Worm (Caenorhabditis elegans): Measurements from ENCODE around the gene cpi-1.

The cpi-1 gene

ce11 chrIV:6112291-6112690 lies 18.8 kb upstream of the cpi-1 start, which contains the start of gene M03D4.3:
TSS of gene M03D4.3 (minus strand) at chrIV:6112391.
- TF ChIP-seq unc-39 (tag; optimal IDR thresholded peaks at IDR 0.05) = no peak

- TF ChIP-seq elt-3 (tag; optimal IDR thresholded peaks at IDR 0.05) (no peak), zip-8 (tag; optimal IDR thresholded peaks at IDR 0.05) (no peak), nhr-28 (tag; optimal IDR thresholded peaks at IDR 0.05) (no peak), nhr-237 (tag; optimal IDR thresholded peaks at IDR 0.05) (no peak), nhr-76 (tag; optimal IDR thresholded peaks at IDR 0.05) (no peak), elt-1 (tag; optimal IDR thresholded peaks at IDR 0.05; ENCODE audit: borderline replicate concordance, insufficient read depth) (no peak), lin-32 (GFP tag; optimal IDR thresholded peaks at IDR 0.05) (no peak)
Observed at ce11 chrIV:6108665-6109064, 15.2 kb upstream of the cpi-1 start.

ce11 chrIV:6104446-6104845 lies 11.0 kb upstream of the cpi-1 start:
- TF ChIP-seq bed-3 (GFP tag; optimal IDR thresholded peaks at IDR 0.05) = no peak
- no peak for TF ChIP-seq unc-120 (tag; optimal IDR thresholded peaks at IDR 0.05; ENCODE audit: poor library complexity, severe bottlenecking)
- TF ChIP-seq nhr-12 (tag; optimal IDR thresholded peaks at IDR 0.05) = no peak
- no peak for TF ChIP-seq sem-2 (GFP tag; optimal IDR thresholded peaks at IDR 0.05)
- TF ChIP-seq unc-62 (GFP tag; optimal IDR thresholded peaks at IDR 0.05) = no peak
- TF ChIP-seq M03D4.4 (tag; optimal IDR thresholded peaks at IDR 0.05) = no peak

- TF ChIP-seq elt-1 (tag; optimal IDR thresholded peaks at IDR 0.05; ENCODE audit: borderline replicate concordance, insufficient read depth) (no peak), mab-5 (tag; optimal IDR thresholded peaks at IDR 0.05) (no peak), pha-4 (tag; optimal IDR thresholded peaks at IDR 0.05) (no peak), ceh-39 (tag; optimal IDR thresholded peaks at IDR 0.05) (no peak), tbx-8 (GFP tag; optimal IDR thresholded peaks at IDR 0.05) (no peak), sem-2 (GFP tag; optimal IDR thresholded peaks at IDR 0.05) (no peak)
Observed at ce11 chrIV:6099770-6100169, 6.3 kb upstream of the cpi-1 start.

ce11 chrIV:6097040-6097928 lies 3.8 kb upstream of the cpi-1 start:
- TF ChIP-seq hlh-1 (tag; optimal IDR thresholded peaks at IDR 0.05) = peak; percentile 57
- TF ChIP-seq tbx-8 (GFP tag; optimal IDR thresholded peaks at IDR 0.05) = peak; percentile 69
- TF ChIP-seq ceh-43 (GFP tag; optimal IDR thresholded peaks at IDR 0.05) = no peak
- TF ChIP-seq blmp-1 (tag; optimal IDR thresholded peaks at IDR 0.05) = peak; percentile 37
- TF ChIP-seq nhr-237 (tag; optimal IDR thresholded peaks at IDR 0.05) = peak; percentile 19
- no peak for TF ChIP-seq flh-1 (GFP tag; optimal IDR thresholded peaks at IDR 0.05)
- no peak for TF ChIP-seq ceh-83 (GFP tag; optimal IDR thresholded peaks at IDR 0.05)
- TF ChIP-seq mep-1 (tag; optimal IDR thresholded peaks at IDR 0.05) = peak; percentile 56
- no peak for TF ChIP-seq elt-3 (tag; optimal IDR thresholded peaks at IDR 0.05)
- TF ChIP-seq nhr-12 (tag; optimal IDR thresholded peaks at IDR 0.05) = no peak
- no peak for TF ChIP-seq pha-4 (tag; optimal IDR thresholded peaks at IDR 0.05)
- peak; percentile 73 for TF ChIP-seq sptf-1 (tag; optimal IDR thresholded peaks at IDR 0.05)
- TF ChIP-seq cnd-1 (tag; optimal IDR thresholded peaks at IDR 0.05) = peak; percentile 40
- peak; percentile 91 for TF ChIP-seq unc-62 (GFP tag; optimal IDR thresholded peaks at IDR 0.05)
- TF ChIP-seq ceh-39 (tag; optimal IDR thresholded peaks at IDR 0.05) = no peak
- TF ChIP-seq ztf-11 (tag; optimal IDR thresholded peaks at IDR 0.05) = no peak
- TF ChIP-seq zip-8 (tag; optimal IDR thresholded peaks at IDR 0.05) = no peak
- TF ChIP-seq nhr-76 (tag; optimal IDR thresholded peaks at IDR 0.05) = no peak
- TF ChIP-seq sem-2 (GFP tag; optimal IDR thresholded peaks at IDR 0.05) = peak; percentile 5
- no peak for TF ChIP-seq lsy-2 (tag; optimal IDR thresholded peaks at IDR 0.05)
- TF ChIP-seq mls-2 (tag; optimal IDR thresholded peaks at IDR 0.05) = peak; percentile 52
- TF ChIP-seq M03D4.4 (tag; optimal IDR thresholded peaks at IDR 0.05) = peak; percentile 66
- TF ChIP-seq ham-2 (GFP tag; optimal IDR thresholded peaks at IDR 0.05) = no peak
- no peak for TF ChIP-seq snpc-4 (tag; optimal IDR thresholded peaks at IDR 0.05)
- TF ChIP-seq ces-1 (GFP tag; optimal IDR thresholded peaks at IDR 0.05) = peak; percentile 42
- no peak for TF ChIP-seq unc-39 (tag; optimal IDR thresholded peaks at IDR 0.05)
- peak; percentile 77 for TF ChIP-seq unc-120 (tag; optimal IDR thresholded peaks at IDR 0.05; ENCODE audit: poor library complexity, severe bottlenecking)
- peak; percentile 69 for TF ChIP-seq nhr-2 (tag; optimal IDR thresholded peaks at IDR 0.05)
- TF ChIP-seq lin-32 (GFP tag; optimal IDR thresholded peaks at IDR 0.05) = no peak
- TF ChIP-seq nhr-28 (tag; optimal IDR thresholded peaks at IDR 0.05) = no peak
- peak; percentile 9 for TF ChIP-seq elt-1 (tag; optimal IDR thresholded peaks at IDR 0.05; ENCODE audit: borderline replicate concordance, insufficient read depth)
- TF ChIP-seq drap-1 (GFP tag; optimal IDR thresholded peaks at IDR 0.05) = peak; percentile 59
- no peak for TF ChIP-seq bed-3 (GFP tag; optimal IDR thresholded peaks at IDR 0.05)
- TF ChIP-seq mab-5 (tag; optimal IDR thresholded peaks at IDR 0.05) = no peak
- no peak for TF ChIP-seq lin-13 (tag; optimal IDR thresholded peaks at IDR 0.05)
